Fruit fly (Drosophila melanogaster) whole organism, adult: ENCODE measurements around the gene Sfp24Ba.

Experiments used
- Crg-1 ChIP-seq: fragments of 200-800 bp; sonication (Bioruptor generic); optimal IDR thresholded peaks from 2 replicates; lab custom pipeline; 2016; ENCODE audit warnings: missing biosample characterization, missing genetic modification characterization
- tj ChIP-seq: fragments of 200-800 bp; sonication (Bioruptor generic); optimal IDR thresholded peaks from 3 replicates; lab custom pipeline; 2017; ENCODE audit warnings: missing biosample characterization, mild to moderate bottlenecking, missing genetic modification characterization, moderate library complexity

DNA sequence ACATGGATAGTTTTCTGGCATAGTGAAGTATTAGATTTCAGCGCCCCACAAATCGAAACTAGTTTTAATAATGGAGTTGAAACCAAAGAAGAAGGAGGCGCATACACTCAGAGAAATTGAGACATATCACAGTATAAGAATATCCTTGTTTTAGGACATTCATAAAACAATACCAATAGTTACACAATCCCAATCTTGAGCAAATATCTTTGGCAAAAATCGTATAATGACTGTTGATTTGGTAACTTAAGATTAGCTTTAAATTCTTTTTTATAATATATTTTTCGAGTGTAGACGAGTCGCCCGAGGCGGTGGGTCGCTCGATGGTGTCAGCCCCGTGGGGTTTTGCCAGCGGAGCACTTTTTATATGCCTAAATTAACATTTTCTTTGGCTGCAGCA, 32.9 kb downstream of the Sfp24Ba start:
- no peak for TF ChIP-seq tj
- no peak for TF ChIP-seq Crg-1 (GFP tag; lab: Kevin White, UChicago)
